Worm (Caenorhabditis elegans) whole organism, L2 larva: ENCODE measurements around the gene ZK285.2.

Source experiments
- ZK546.5 ChIP-seq: sonication (generic microtip); optimal IDR thresholded peaks from 2 replicates; lab custom pipeline; 2017; ENCODE audit warnings: missing biosample characterization, missing genetic modification characterization
- blmp-1 ChIP-seq: sonication (generic microtip); optimal IDR thresholded peaks from 2 replicates; lab custom pipeline; 2017; ENCODE audit warnings: missing genetic modification characterization, mild to moderate bottlenecking, missing compliant biosample characterization, antibody characterized with exemption, moderate library complexity; ENCODE audit not compliant: insufficient read depth
- ceh-82 ChIP-seq: fragments of 150-350 bp; optimal IDR thresholded peaks from 2 replicates; lab custom pipeline; 2014; ENCODE audit warnings: missing biosample characterization, missing genetic modification characterization
- dmd-4 ChIP-seq: sonication (generic microtip); optimal IDR thresholded peaks from 2 replicates; lab custom pipeline; 2017; ENCODE audit warnings: missing biosample characterization, missing genetic modification characterization
- lsy-2 ChIP-seq, 2 experiments: fragments of 150-350 bp in 1 of 2; sonication (generic microtip) in 1 of 2; optimal IDR thresholded peaks; 2 replicates each; lab custom pipeline; 2014 to 2017; ENCODE audit warnings: missing biosample characterization in 2 of 2, missing genetic modification characterization in 2 of 2
- nhr-23 ChIP-seq: fragments of 150-350 bp; optimal IDR thresholded peaks from 2 replicates; lab custom pipeline; 2014; ENCODE audit warnings: missing biosample characterization, missing genetic modification reagents, missing genetic modification characterization
- skn-1 ChIP-seq: sonication (generic microtip); optimal IDR thresholded peaks from 2 replicates; lab custom pipeline; 2017; ENCODE audit warnings: missing biosample characterization, missing genetic modification characterization
- unc-55 ChIP-seq: fragments of 150-350 bp; sonication (generic microtip); optimal IDR thresholded peaks from 3 replicates; lab custom pipeline; 2014; ENCODE audit warnings: missing biosample characterization, missing genetic modification reagents, missing genetic modification characterization

ce11 chrV:16024300-16024699 lies 22.4 kb upstream of the ZK285.2 start, which contains the start of gene T10C6.6:
- TF ChIP-seq ceh-82 (tag; lab: Kevin White, UChicago) (no peak), lsy-2 (tag; optimal IDR thresholded peaks at IDR 0.05; lab: Kevin White, UChicago) (no peak), skn-1 (tag; lab: Kevin White, UChicago) (no peak), ZK546.5 (tag; lab: Kevin White, UChicago) (no peak), unc-55 (no peak), nhr-23 (no peak), dmd-4 (tag; lab: Kevin White, UChicago) (no peak), blmp-1 (tag; lab: Kevin White, UChicago) (no peak)
